Fruit fly (Drosophila melanogaster) whole organism, wandering third instar larva: ENCODE data around the gene Pex7.

Experiments used
- Abd-B ChIP-seq: fragments of >200 bp; optimal IDR thresholded peaks from 2 replicates; lab custom pipeline; 2017; ENCODE audit warnings: missing biosample characterization, missing genetic modification characterization
- CG32264 ChIP-seq: fragments of 200-800 bp; sonication (Bioruptor generic); optimal IDR thresholded peaks from 2 replicates; lab custom pipeline; 2016; ENCODE audit warnings: missing biosample characterization, missing genetic modification characterization
- CG9705 ChIP-seq: fragments of 200-800 bp; sonication (Bioruptor generic); optimal IDR thresholded peaks from 2 replicates; lab custom pipeline; 2018; ENCODE audit warnings: missing biosample characterization, mild to moderate bottlenecking, missing genetic modification characterization
- CrebA ChIP-seq: fragments of 200-800 bp; sonication (Bioruptor generic); optimal IDR thresholded peaks from 2 replicates; lab custom pipeline; 2016; ENCODE audit warnings: missing biosample characterization, mild to moderate bottlenecking, missing genetic modification characterization, borderline replicate concordance
- Dfd ChIP-seq: fragments of >200 bp; optimal IDR thresholded peaks from 2 replicates; lab custom pipeline; 2017; ENCODE audit warnings: missing biosample characterization, missing genetic modification characterization
- Dif ChIP-seq: fragments of 200-275, 200-300 bp; sonication (Bioruptor generic); optimal IDR thresholded peaks from 2 replicates; lab custom pipeline; 2018; ENCODE audit warnings: missing biosample characterization, missing genetic modification characterization; ENCODE audit not compliant: partially characterized antibody
- GATAd ChIP-seq: sonication (Bioruptor generic); optimal IDR thresholded peaks from 2 replicates; lab custom pipeline; 2016; ENCODE audit warnings: missing biosample characterization, missing genetic modification characterization
- HLH106 ChIP-seq: fragments of 200-800 bp; optimal IDR thresholded peaks from 3 replicates; lab custom pipeline; 2019; ENCODE audit warnings: missing biosample characterization, mild to moderate bottlenecking, missing genetic modification characterization, moderate library complexity
- Hnf4 ChIP-seq: fragments of 200-800 bp; sonication (Bioruptor generic); optimal IDR thresholded peaks from 2 replicates; lab custom pipeline; 2016; ENCODE audit warnings: missing biosample characterization, mild to moderate bottlenecking, missing genetic modification characterization
- Hr78 ChIP-seq: fragments of >200 bp; optimal IDR thresholded peaks from 2 replicates; lab custom pipeline; 2017; ENCODE audit warnings: missing biosample characterization, missing genetic modification characterization
- Hr83 ChIP-seq: fragments of 200-300 bp; sonication (Bioruptor generic); optimal IDR thresholded peaks from 2 replicates; lab custom pipeline; 2016; ENCODE audit warnings: missing biosample characterization, mild to moderate bottlenecking, missing genetic modification characterization, moderate library complexity; ENCODE audit not compliant: poor library complexity, severe bottlenecking
- Jra ChIP-seq: sonication (Bioruptor generic); optimal IDR thresholded peaks from 2 replicates; lab custom pipeline; 2016; ENCODE audit warnings: missing biosample characterization, missing genetic modification characterization
- Mio ChIP-seq: sonication (Bioruptor generic); optimal IDR thresholded peaks from 2 replicates; lab custom pipeline; 2016; ENCODE audit warnings: missing biosample characterization, missing genetic modification characterization
- Myc ChIP-seq: fragments of >200 bp; optimal IDR thresholded peaks from 2 replicates; lab custom pipeline; 2017
- N ChIP-seq: fragments of >200 bp; optimal IDR thresholded peaks from 2 replicates; lab custom pipeline; 2018; ENCODE audit warnings: missing biosample characterization, missing external identifiers, missing genetic modification characterization
- OdsH ChIP-seq: fragments of 200-800 bp; sonication (Bioruptor generic); optimal IDR thresholded peaks from 2 replicates; lab custom pipeline; 2016; ENCODE audit warnings: missing biosample characterization, mild to moderate bottlenecking, missing genetic modification characterization
- Rel ChIP-seq, 2 experiments: fragments of 200-800 bp; sonication (Bioruptor generic) in 1 of 2; optimal IDR thresholded peaks; 2 replicates in 1 of 2; 3 replicates in 1 of 2; lab custom pipeline; 2016 to 2019; ENCODE audit warnings: mild to moderate bottlenecking in 2 of 2, missing biosample characterization in 2 of 2, missing genetic modification characterization in 2 of 2, moderate library complexity in 1 of 2
- Sp1 ChIP-seq: fragments of 200-800 bp; sonication (Bioruptor generic); optimal IDR thresholded peaks from 3 replicates; lab custom pipeline; 2019; ENCODE audit warnings: missing biosample characterization, mild to moderate bottlenecking, missing genetic modification characterization, moderate library complexity
- Vsx2 ChIP-seq: fragments of 200-300, 225-300 bp; sonication (Bioruptor generic); optimal IDR thresholded peaks from 2 replicates; lab custom pipeline; 2018; ENCODE audit warnings: missing biosample characterization, missing genetic modification characterization; ENCODE audit not compliant: partially characterized antibody
- br ChIP-seq: fragments of 200-800 bp; sonication (Bioruptor generic); optimal IDR thresholded peaks from 2 replicates; lab custom pipeline; 2016; ENCODE audit warnings: missing biosample characterization, missing genetic modification characterization
- brk ChIP-seq: fragments of 200-800 bp; sonication (Bioruptor generic); optimal IDR thresholded peaks from 2 replicates; lab custom pipeline; 2016; ENCODE audit warnings: missing biosample characterization, mild to moderate bottlenecking, missing genetic modification characterization
- dmrt93B ChIP-seq: fragments of 200-800 bp; sonication (Bioruptor generic); optimal IDR thresholded peaks from 2 replicates; lab custom pipeline; 2018; ENCODE audit warnings: missing biosample characterization, mild to moderate bottlenecking, missing genetic modification characterization
- dsf ChIP-seq: sonication (Bioruptor generic); optimal IDR thresholded peaks from 2 replicates; lab custom pipeline; 2016; ENCODE audit warnings: missing biosample characterization, missing genetic modification characterization, borderline replicate concordance
- ey ChIP-seq: fragments of 200-800 bp; sonication (Bioruptor generic); optimal IDR thresholded peaks from 2 replicates; lab custom pipeline; 2016; ENCODE audit warnings: missing biosample characterization, missing genetic modification characterization
- foxo ChIP-seq, 2 experiments: fragments of 200-800 bp; sonication (Bioruptor generic); optimal IDR thresholded peaks; 2 replicates in 1 of 2; 3 replicates in 1 of 2; lab custom pipeline; 2016 to 2017; ENCODE audit warnings: missing biosample characterization in 2 of 2, missing genetic modification characterization in 2 of 2
- fru ChIP-seq: fragments of 200-800 bp; sonication (Bioruptor generic); optimal IDR thresholded peaks from 3 replicates; lab custom pipeline; 2016; ENCODE audit warnings: missing biosample characterization, mild to moderate bottlenecking, missing genetic modification characterization
- h ChIP-seq: fragments of 200-800 bp; sonication (Bioruptor generic); optimal IDR thresholded peaks from 3 replicates; lab custom pipeline; 2016; ENCODE audit warnings: missing biosample characterization, mild to moderate bottlenecking, missing genetic modification characterization
- jim ChIP-seq: fragments of 175-275, 200-325 bp; sonication (Bioruptor generic); optimal IDR thresholded peaks from 2 replicates; lab custom pipeline; 2016; ENCODE audit warnings: missing biosample characterization, mild to moderate bottlenecking, missing genetic modification characterization
- lola ChIP-seq: fragments of >200 bp; optimal IDR thresholded peaks from 2 replicates; lab custom pipeline; 2017; ENCODE audit warnings: missing biosample characterization, missing genetic modification characterization
- pan ChIP-seq: fragments of >200 bp; optimal IDR thresholded peaks from 2 replicates; lab custom pipeline; 2017
- psq ChIP-seq: fragments of 200-800 bp; sonication (Bioruptor generic); optimal IDR thresholded peaks from 3 replicates; lab custom pipeline; 2017; ENCODE audit warnings: missing biosample characterization, mild to moderate bottlenecking, missing genetic modification characterization, moderate library complexity
- rgr ChIP-seq: fragments of 200-800 bp; sonication (Bioruptor generic); optimal IDR thresholded peaks from 3 replicates; lab custom pipeline; 2016; ENCODE audit warnings: missing biosample characterization, mild to moderate bottlenecking, missing genetic modification characterization
- sv ChIP-seq: fragments of 200-800 bp; sonication (Bioruptor generic); optimal IDR thresholded peaks from 3 replicates; lab custom pipeline; 2016; ENCODE audit warnings: missing biosample characterization, missing genetic modification characterization
- tai ChIP-seq: sonication (Bioruptor generic); optimal IDR thresholded peaks from 2 replicates; lab custom pipeline; 2016; ENCODE audit warnings: missing biosample characterization, missing genetic modification characterization
- usp ChIP-seq: fragments of >200 bp; optimal IDR thresholded peaks from 2 replicates; lab custom pipeline; 2017; ENCODE audit warnings: missing biosample characterization, missing genetic modification characterization
- woc ChIP-seq: sonication (Bioruptor generic); optimal IDR thresholded peaks from 2 replicates; lab custom pipeline; 2016; ENCODE audit warnings: missing biosample characterization, mild to moderate bottlenecking, missing genetic modification characterization

Pex7 gene

DNA sequence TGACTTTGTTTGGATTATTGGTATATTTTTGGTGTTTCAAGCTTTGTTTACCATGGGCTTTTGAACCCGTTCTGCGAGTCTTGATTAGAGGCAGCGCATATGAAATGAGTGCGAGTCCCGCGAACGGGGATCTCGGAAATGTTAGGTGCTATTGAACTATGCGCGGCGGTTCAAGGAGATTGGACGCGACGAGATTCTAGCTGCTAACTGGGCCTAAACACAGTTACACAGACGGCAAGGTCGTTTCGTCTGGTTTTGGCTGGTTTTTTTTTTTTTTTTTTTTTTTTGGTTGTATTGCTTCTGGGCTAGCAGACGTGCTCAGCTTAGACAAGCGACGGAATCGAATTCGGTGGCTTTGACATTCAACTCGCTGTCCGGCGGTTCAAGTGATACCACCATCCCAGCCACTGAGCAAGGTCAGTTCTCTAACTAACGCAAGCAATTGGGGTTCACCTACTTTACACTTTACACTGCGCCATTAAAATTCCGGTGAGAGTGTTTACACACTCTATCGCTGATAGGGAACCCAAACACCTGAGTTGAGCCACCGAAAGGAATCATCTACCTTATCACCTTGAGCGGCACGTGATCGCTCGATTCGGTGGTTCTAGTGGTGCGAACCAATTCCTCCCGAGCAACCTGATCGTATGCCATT is 35.1 kb downstream of the Pex7 start:
- no peak for TF ChIP-seq h (GFP tag; lab: Kevin White, UChicago)
- no peak for TF ChIP-seq Jra (GFP tag; lab: Kevin White, UChicago)
- no peak for TF ChIP-seq lola (GFP tag; lab: Kevin White, UChicago)
- no peak for TF ChIP-seq CG32264 (GFP tag; lab: Kevin White, UChicago)
- TF ChIP-seq ey (GFP tag; lab: Kevin White, UChicago) = no peak
- TF ChIP-seq Rel (GFP tag; optimal IDR thresholded peaks at IDR 0.05; lab: Kevin White, UChicago) = no peak
- TF ChIP-seq Rel (tag; optimal IDR thresholded peaks at IDR 0.05; lab: Kevin White, UChicago) = peak; percentile 54
- TF ChIP-seq, all 38 proteins: peak for 1

dm6 chr3L:8682551-8683375 is 35.8 kb downstream of the Pex7 start:
- TF ChIP-seq foxo (GFP tag; optimal IDR thresholded peaks at IDR 0.05; lab: Kevin White, UChicago) (peak in 1 of 2 experiments; percentile 8), Hnf4 (peak; percentile 19), Hr78 (GFP tag; lab: Kevin White, UChicago) (no peak), rgr (GFP tag; lab: Kevin White, UChicago) (no peak), Rel (GFP tag; optimal IDR thresholded peaks at IDR 0.05; lab: Kevin White, UChicago) (no peak), Rel (tag; optimal IDR thresholded peaks at IDR 0.05; lab: Kevin White, UChicago) (peak; percentile 73), Sp1 (GFP tag; lab: Kevin White, UChicago) (no peak), Mio (GFP tag; lab: Kevin White, UChicago) (no peak), h (GFP tag; lab: Kevin White, UChicago) (peak; percentile 89), psq (GFP tag; lab: Kevin White, UChicago) (peak; percentile 15)

dm6 chr3L:8683773-8684172 is 36.8 kb downstream of the Pex7 start:
- no peak for TF ChIP-seq Mio (GFP tag; lab: Kevin White, UChicago)
- no peak for TF ChIP-seq Rel (GFP tag; optimal IDR thresholded peaks at IDR 0.05; lab: Kevin White, UChicago)
- TF ChIP-seq Rel (tag; optimal IDR thresholded peaks at IDR 0.05; lab: Kevin White, UChicago) = peak; percentile 49
- TF ChIP-seq fru = no peak
- TF ChIP-seq Myc (lab: Kevin White, UChicago) = no peak
- peak; percentile 75 for TF ChIP-seq h (GFP tag; lab: Kevin White, UChicago)
- TF ChIP-seq dsf (GFP tag; lab: Kevin White, UChicago) = no peak
- no peak for TF ChIP-seq rgr (GFP tag; lab: Kevin White, UChicago)
- TF ChIP-seq Sp1 (GFP tag; lab: Kevin White, UChicago) = no peak
- no peak for TF ChIP-seq sv (GFP tag; lab: Kevin White, UChicago)
- TF ChIP-seq lola (GFP tag; lab: Kevin White, UChicago) = no peak
- TF ChIP-seq br = peak; percentile 12
- TF ChIP-seq pan (lab: Kevin White, UChicago) = no peak

DNA sequence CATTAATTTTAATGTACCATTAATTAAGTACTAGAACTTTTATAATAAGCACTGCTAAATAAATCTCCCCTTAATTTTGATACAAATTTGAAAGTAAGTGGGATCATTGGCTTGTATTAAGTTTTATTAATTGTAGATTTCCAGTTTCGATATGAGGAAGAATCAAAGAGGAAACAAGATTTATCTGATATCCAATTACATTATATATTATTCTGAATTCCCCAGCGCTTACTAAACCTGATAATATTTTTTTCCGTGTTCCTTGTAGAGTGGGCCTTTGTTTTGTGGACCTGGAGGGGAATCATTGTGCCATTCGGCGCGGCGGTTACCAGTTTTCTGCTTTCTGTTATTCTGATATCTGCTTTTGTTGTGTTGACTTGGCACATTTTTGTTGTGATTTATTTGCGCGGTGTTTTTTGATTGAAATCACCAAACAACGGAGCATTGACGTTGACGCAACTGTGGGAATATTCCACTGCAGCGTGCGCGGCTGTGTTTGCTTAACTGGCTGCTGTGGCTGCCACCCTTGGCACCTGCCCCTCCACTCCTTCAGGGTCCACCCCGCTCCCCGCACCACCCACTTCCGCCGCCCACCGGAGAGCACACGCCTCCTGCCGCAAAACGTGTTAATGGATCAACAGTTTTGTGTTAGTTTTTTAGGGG is 37.6 kb downstream of the Pex7 start:
- TF ChIP-seq h (GFP tag; lab: Kevin White, UChicago) (peak; percentile 89), lola (GFP tag; lab: Kevin White, UChicago) (no peak), Jra (GFP tag; lab: Kevin White, UChicago) (no peak), Rel (GFP tag; optimal IDR thresholded peaks at IDR 0.05; lab: Kevin White, UChicago) (no peak), Rel (tag; optimal IDR thresholded peaks at IDR 0.05; lab: Kevin White, UChicago) (peak; percentile 72), pan (lab: Kevin White, UChicago) (no peak), Hr78 (GFP tag; lab: Kevin White, UChicago) (no peak), fru (no peak), N (GFP tag; lab: Kevin White, UChicago) (no peak), woc (peak; percentile 14), tai (GFP tag; lab: Kevin White, UChicago) (no peak), usp (GFP tag; lab: Kevin White, UChicago) (no peak), CG9705 (GFP tag; lab: Kevin White, UChicago) (no peak), Mio (GFP tag; lab: Kevin White, UChicago) (no peak), GATAd (GFP tag; lab: Kevin White, UChicago) (no peak), sv (GFP tag; lab: Kevin White, UChicago) (no peak), CrebA (GFP tag; lab: Kevin White, UChicago) (no peak), OdsH (peak; percentile 28), br (no peak), Hr83 (GFP tag; lab: Kevin White, UChicago) (no peak), dmrt93B (GFP tag; lab: Kevin White, UChicago) (no peak), Dif (no peak), rgr (GFP tag; lab: Kevin White, UChicago) (peak; percentile 26), foxo (GFP tag; optimal IDR thresholded peaks at IDR 0.05; lab: Kevin White, UChicago) (peak in 1 of 2 experiments; percentile 4), Hnf4 (peak; percentile 25), psq (GFP tag; lab: Kevin White, UChicago) (peak; percentile 22), HLH106 (tag; lab: Kevin White, UChicago) (no peak), Dfd (no peak), jim (no peak), Vsx2 (peak; percentile 49), Sp1 (GFP tag; lab: Kevin White, UChicago) (peak; percentile 3), Abd-B (GFP tag; lab: Kevin White, UChicago) (no peak), CG32264 (GFP tag; lab: Kevin White, UChicago) (no peak), brk (GFP tag; lab: Kevin White, UChicago) (no peak), ey (GFP tag; lab: Kevin White, UChicago) (no peak)
